Worm (Caenorhabditis elegans) whole organism, L4 larva: ENCODE data around the gene clec-52.
A peak's percentile ranks its signal among the peaks of the same experiment; 100 is the strongest.

ENCODE experiments used
- D1046.2 ChIP-seq: fragments of 200-800 bp; sonication (Bioruptor generic); IDR thresholded peaks from 2 replicates; pipeline ENCODE4 v1.3.6; 2022; ENCODE audit warnings: missing genetic modification characterization, missing compliant biosample characterization
- F10B5.3 ChIP-seq: sonication (generic microtip); optimal IDR thresholded peaks from 2 replicates; lab custom pipeline; 2016; ENCODE audit warnings: mild to moderate bottlenecking, missing genetic modification characterization, missing compliant biosample characterization
- F37D6.2 ChIP-seq: sonication (generic microtip); optimal IDR thresholded peaks from 2 replicates; lab custom pipeline; 2016; ENCODE audit warnings: mild to moderate bottlenecking, missing genetic modification characterization, missing compliant biosample characterization
- F49E8.2 ChIP-seq: sonication (generic microtip); optimal IDR thresholded peaks from 2 replicates; lab custom pipeline; 2016; ENCODE audit warnings: missing compliant biosample characterization, mild to moderate bottlenecking, missing genetic modification characterization, borderline replicate concordance
- T20F7.1 ChIP-seq: fragments of 200-800 bp; sonication (Bioruptor generic); optimal IDR thresholded peaks from 2 replicates; lab custom pipeline; 2018; ENCODE audit warnings: mild to moderate bottlenecking, missing genetic modification characterization, missing compliant biosample characterization
- T26A8.4 ChIP-seq: fragments of 200-800 bp; sonication (Bioruptor generic); IDR thresholded peaks from 2 replicates; pipeline ENCODE4 v1.3.6; 2022; ENCODE audit warnings: missing genetic modification characterization, missing compliant biosample characterization
- Y105C5A.15 ChIP-seq: fragments of 200-800 bp; sonication (Bioruptor generic); IDR thresholded peaks from 2 replicates; pipeline ENCODE4 v1.3.6; 2022; ENCODE audit warnings: missing genetic modification characterization, missing compliant biosample characterization
- Y48G9A.11 ChIP-seq: fragments of 200-800 bp; sonication (Bioruptor generic); IDR thresholded peaks from 2 replicates; pipeline ENCODE4 v1.3.6; 2022; ENCODE audit warnings: missing genetic modification reagents, missing genetic modification characterization, missing compliant biosample characterization
- aha-1 ChIP-seq: fragments of 150-350 bp; peaks from one replicate; lab custom pipeline; 2014; ENCODE audit warnings: missing biosample characterization, missing genetic modification characterization
- aly-2 ChIP-seq: sonication (generic microtip); optimal IDR thresholded peaks from 2 replicates; lab custom pipeline; 2018; ENCODE audit warnings: missing biosample characterization, missing genetic modification characterization
- ama-1 ChIP-seq: fragments of 150-350 bp; optimal IDR thresholded peaks from 2 replicates; lab custom pipeline; 2014; ENCODE audit warnings: inconsistent platforms, mixed read lengths
- arid-1 ChIP-seq: fragments of 200-800 bp; sonication (Bioruptor generic); conservative IDR thresholded peaks from 2 replicates; pipeline ENCODE4 v1.3.6; 2022; ENCODE audit warnings: missing genetic modification reagents, missing genetic modification characterization, missing compliant biosample characterization
- attf-4 ChIP-seq: sonication (generic microtip); optimal IDR thresholded peaks from 3 replicates; lab custom pipeline; 2017; ENCODE audit warnings: missing biosample characterization, missing genetic modification characterization
- ceh-28 ChIP-seq: fragments of 150-350 bp; optimal IDR thresholded peaks from 2 replicates; lab custom pipeline; 2014; ENCODE audit warnings: missing biosample characterization, missing genetic modification reagents, missing genetic modification characterization
- ceh-32 ChIP-seq: sonication (generic microtip); optimal IDR thresholded peaks from 2 replicates; lab custom pipeline; 2016; ENCODE audit warnings: mild to moderate bottlenecking, missing genetic modification characterization, missing compliant biosample characterization; ENCODE audit not compliant: poor library complexity
- ceh-44 ChIP-seq: fragments of 200-800 bp; sonication (Bioruptor generic); IDR thresholded peaks from 2 replicates; pipeline ENCODE4 v1.3.6; 2022; ENCODE audit warnings: missing genetic modification reagents, missing genetic modification characterization, missing compliant biosample characterization
- ceh-82 ChIP-seq: sonication (generic microtip); optimal IDR thresholded peaks from 2 replicates; lab custom pipeline; 2017; ENCODE audit warnings: missing biosample characterization, missing genetic modification characterization
- ctbp-1 ChIP-seq: fragments of 200-800 bp; sonication (Bioruptor generic); IDR thresholded peaks from 2 replicates; pipeline ENCODE4 v1.3.6; 2022; ENCODE audit warnings: missing genetic modification reagents, missing genetic modification characterization, missing compliant biosample characterization
- daf-16 ChIP-seq, 3 experiments: sonication (generic microtip); optimal IDR thresholded peaks; 2 replicates each; lab custom pipeline; 2016 to 2017; ENCODE audit warnings: missing genetic modification characterization in 3 of 3, missing genetic modification reagents in 3 of 3, mild to moderate bottlenecking in 2 of 3, missing compliant biosample characterization in 2 of 3, missing biosample characterization in 1 of 3, moderate library complexity in 1 of 3
- dmd-6 ChIP-seq: fragments of 200-800 bp; sonication (Bioruptor generic); IDR thresholded peaks from 2 replicates; pipeline ENCODE4 v1.3.6; 2022; ENCODE audit warnings: missing genetic modification reagents, missing genetic modification characterization, missing compliant biosample characterization
- dpl-1 ChIP-seq: fragments of 150-350 bp; optimal IDR thresholded peaks from 2 replicates; lab custom pipeline; 2014; ENCODE audit warnings: missing biosample characterization, missing genetic modification reagents, missing genetic modification characterization
- duxl-1 ChIP-seq: sonication (generic microtip); optimal IDR thresholded peaks from 2 replicates; lab custom pipeline; 2016; ENCODE audit warnings: mild to moderate bottlenecking, missing genetic modification characterization, moderate library complexity, missing compliant biosample characterization; ENCODE audit not compliant: poor library complexity
- egl-43 ChIP-seq: fragments of 200-800 bp; sonication (Bioruptor generic); IDR thresholded peaks from 2 replicates; pipeline ENCODE4 v1.3.6; 2022; ENCODE audit warnings: missing genetic modification reagents, missing genetic modification characterization, missing compliant biosample characterization
- fkh-10 ChIP-seq: fragments of 150-350 bp; optimal IDR thresholded peaks from 2 replicates; lab custom pipeline; 2014; ENCODE audit warnings: missing biosample characterization, missing genetic modification reagents, missing genetic modification characterization
- hif-1 ChIP-seq, 2 experiments: sonication (generic microtip); optimal IDR thresholded peaks; 2 replicates each; lab custom pipeline; 2016 to 2017; ENCODE audit warnings: missing compliant biosample characterization in 2 of 2, missing genetic modification characterization in 2 of 2, missing genetic modification reagents in 2 of 2, missing genotype in 2 of 2, mild to moderate bottlenecking in 1 of 2
- lim-7 ChIP-seq: fragments of 200-800 bp; sonication (Bioruptor generic); IDR thresholded peaks from 2 replicates; pipeline ENCODE4 v1.3.6; 2022; ENCODE audit warnings: missing genetic modification characterization, missing compliant biosample characterization
- lin-1 ChIP-seq: fragments of 200-800 bp; sonication (Bioruptor generic); IDR thresholded peaks from 2 replicates; pipeline ENCODE4 v1.3.6; 2022; ENCODE audit warnings: missing genetic modification reagents, missing genetic modification characterization, missing compliant biosample characterization
- lin-39 ChIP-seq: fragments of 150-350 bp; optimal IDR thresholded peaks from 2 replicates; lab custom pipeline; 2014; ENCODE audit warnings: missing biosample characterization, missing genetic modification reagents, missing genetic modification characterization
- lir-3 ChIP-seq: sonication (generic microtip); optimal IDR thresholded peaks from 2 replicates; lab custom pipeline; 2016; ENCODE audit warnings: mild to moderate bottlenecking, missing genetic modification characterization, missing compliant biosample characterization
- lsy-2 ChIP-seq, 2 experiments: fragments of 150-350 bp in 1 of 2; sonication (generic microtip) in 1 of 2; optimal IDR thresholded peaks; 2 replicates each; lab custom pipeline; 2014 to 2017; ENCODE audit warnings: missing biosample characterization in 2 of 2, missing genetic modification characterization in 2 of 2
- madf-5 ChIP-seq, 2 experiments: fragments of 200-800 bp; sonication (Bioruptor generic); IDR thresholded peaks; 2 replicates each; pipeline ENCODE4 v1.3.6; 2022; ENCODE audit warnings: missing compliant biosample characterization in 2 of 2, missing genetic modification characterization in 2 of 2
- mep-1 ChIP-seq: fragments of 150-350 bp; sonication (generic microtip); optimal IDR thresholded peaks from 3 replicates; lab custom pipeline; 2014; ENCODE audit warnings: missing biosample characterization, missing genetic modification characterization
- nhr-102 ChIP-seq: sonication (generic microtip); optimal IDR thresholded peaks from 2 replicates; lab custom pipeline; 2016; ENCODE audit warnings: mild to moderate bottlenecking, missing genetic modification characterization, moderate library complexity, missing compliant biosample characterization
- nhr-11 ChIP-seq: fragments of 150-350 bp; optimal IDR thresholded peaks from 2 replicates; lab custom pipeline; 2014; ENCODE audit warnings: missing biosample characterization, missing genetic modification characterization
- nhr-6 ChIP-seq: fragments of 150-350 bp; optimal IDR thresholded peaks from 2 replicates; lab custom pipeline; 2014; ENCODE audit warnings: missing biosample characterization, missing genetic modification characterization
- php-3 ChIP-seq: fragments of 200-800 bp; sonication (Bioruptor generic); IDR thresholded peaks from 2 replicates; pipeline ENCODE4 v1.3.6; 2022; ENCODE audit warnings: missing genetic modification reagents, missing genetic modification characterization, missing compliant biosample characterization
- rbr-2 ChIP-seq: sonication (generic microtip); optimal IDR thresholded peaks from 2 replicates; lab custom pipeline; 2016; ENCODE audit warnings: missing genotype, missing genetic modification characterization, missing compliant biosample characterization
- saeg-2 ChIP-seq: fragments of 200-800 bp; sonication (Bioruptor generic); IDR thresholded peaks from 2 replicates; pipeline ENCODE4 v1.3.6; 2022; ENCODE audit warnings: missing genetic modification reagents, missing genetic modification characterization, missing compliant biosample characterization
- sdz-12 ChIP-seq: fragments of 200-800 bp; sonication (Bioruptor generic); optimal IDR thresholded peaks from 2 replicates; lab custom pipeline; 2018; ENCODE audit warnings: mild to moderate bottlenecking, missing genetic modification characterization, missing compliant biosample characterization
- set-16 ChIP-seq: fragments of 200-800 bp; sonication (Bioruptor generic); IDR thresholded peaks from 2 replicates; pipeline ENCODE4 v1.3.6; 2022; ENCODE audit warnings: missing genetic modification reagents, missing genetic modification characterization, missing compliant biosample characterization
- spr-1 ChIP-seq: sonication (generic microtip); optimal IDR thresholded peaks from 2 replicates; lab custom pipeline; 2016; ENCODE audit warnings: mild to moderate bottlenecking, missing genetic modification characterization, missing compliant biosample characterization
- tag-97 ChIP-seq: fragments of 200-800 bp; sonication (Bioruptor generic); IDR thresholded peaks from 2 replicates; pipeline ENCODE4 v1.3.6; 2022; ENCODE audit warnings: missing genetic modification characterization, missing compliant biosample characterization
- tra-1 ChIP-seq: fragments of 200-800 bp; sonication (Bioruptor generic); IDR thresholded peaks from 2 replicates; pipeline ENCODE4 v1.3.6; 2022; ENCODE audit warnings: missing genetic modification reagents, missing genetic modification characterization, missing compliant biosample characterization
- unc-39 ChIP-seq: sonication (generic microtip); optimal IDR thresholded peaks from 2 replicates; lab custom pipeline; 2017; ENCODE audit warnings: missing biosample characterization, missing genetic modification characterization
- unc-62 ChIP-seq, 3 experiments: fragments of 150-350 bp in 1 of 3; sonication (generic microtip); optimal IDR thresholded peaks in 2 of 3; peaks in 1 of 3; 1 replicate in 1 of 3; 2 replicates in 2 of 3; lab custom pipeline; 2014 to 2017; ENCODE audit warnings: missing biosample characterization in 3 of 3, missing genetic modification characterization in 3 of 3, missing genetic modification reagents in 3 of 3, missing genotype in 1 of 3
- zfp-3 ChIP-seq: fragments of 200-800 bp; sonication (Bioruptor generic); conservative IDR thresholded peaks from 2 replicates; pipeline ENCODE4 v1.3.6; 2022; ENCODE audit warnings: missing genetic modification reagents, missing genetic modification characterization, missing compliant biosample characterization
- ztf-11 ChIP-seq: fragments of 150-350 bp; optimal IDR thresholded peaks from 2 replicates; lab custom pipeline; 2014; ENCODE audit warnings: missing biosample characterization, missing genetic modification characterization

The clec-52 gene

DNA sequence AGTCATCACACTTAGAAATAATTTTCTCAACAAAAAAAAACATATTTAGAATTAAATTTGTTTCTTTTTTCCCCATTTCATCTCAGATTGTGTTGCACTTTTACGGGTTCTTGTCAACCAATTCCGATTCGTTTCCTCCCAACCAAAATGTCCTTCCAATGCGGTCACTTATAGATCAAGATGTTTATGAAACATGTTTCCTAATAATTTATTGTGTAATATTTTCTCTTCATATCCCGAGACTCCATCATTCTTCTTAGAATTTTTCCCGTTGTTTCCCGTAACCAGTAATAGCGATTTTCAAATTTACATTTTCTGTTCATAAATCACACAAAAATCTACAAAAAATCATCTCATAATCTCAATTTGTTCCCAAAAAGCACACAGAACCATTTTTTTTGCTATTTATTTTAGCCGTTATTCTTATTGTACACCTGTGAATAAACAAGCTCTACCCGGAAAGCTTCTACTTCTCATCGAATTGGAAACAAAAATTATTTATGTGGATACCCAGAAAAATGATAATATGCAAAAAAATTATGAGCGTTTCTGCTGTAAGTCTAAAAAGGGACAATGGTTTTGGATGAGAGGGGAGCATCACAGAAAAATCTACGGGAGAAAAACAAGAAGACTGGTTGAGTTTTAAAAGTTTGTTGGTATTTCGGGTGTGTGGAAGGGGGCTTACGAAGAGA lies 20.0 kb upstream of the clec-52 start:
- no peak for TF ChIP-seq T26A8.4 (GFP tag; lab: Robert Waterston, UW)
- no peak for TF ChIP-seq madf-5 (GFP tag; IDR thresholded peaks at IDR 0.05; lab: Robert Waterston, UW)
- TF ChIP-seq F37D6.2 (tag; lab: Kevin White, UChicago), result no peak
- TF ChIP-seq ama-1 (lab: Kevin White, UChicago), result no peak
- TF ChIP-seq tra-1, result no peak
- no peak for TF ChIP-seq attf-4 (tag; lab: Kevin White, UChicago)
- TF ChIP-seq Y105C5A.15, result peak; percentile 7; the same call in 1 of the 2 replicates
- no peak for TF ChIP-seq duxl-1 (tag; lab: Kevin White, UChicago)
- no peak for TF ChIP-seq fkh-10
- peak; percentile 58 for TF ChIP-seq aha-1 (tag; lab: Kevin White, UChicago)
- TF ChIP-seq dmd-6 (GFP tag; lab: Robert Waterston, UW), result no peak
- TF ChIP-seq mep-1 (tag; lab: Kevin White, UChicago), result no peak
- no peak for TF ChIP-seq Y48G9A.11
- TF ChIP-seq sdz-12 (GFP tag; lab: Kevin White, UChicago), result no peak
- no peak for TF ChIP-seq ceh-44 (GFP tag; lab: Robert Waterston, UW)
- TF ChIP-seq lin-39 (tag; lab: Kevin White, UChicago), result no peak
- TF ChIP-seq unc-62 (GFP tag; optimal IDR thresholded peaks at IDR 0.05 in 1 of 2; lab: Kevin White, UChicago), result peak in 1 of 2 experiments; percentile 98
- no peak for TF ChIP-seq unc-62 (tag; optimal IDR thresholded peaks at IDR 0.05; lab: Kevin White, UChicago)
- TF ChIP-seq F49E8.2 (tag; lab: Kevin White, UChicago), result no peak
- no peak for TF ChIP-seq tag-97 (GFP tag; lab: Robert Waterston, UW)
- TF ChIP-seq ceh-28 (tag; lab: Kevin White, UChicago), result no peak
- 0 out of 2 replicates have a peak, but pooled peaks have one; percentile 17 for TF ChIP-seq arid-1 (GFP tag; lab: Robert Waterston, UW)

DNA sequence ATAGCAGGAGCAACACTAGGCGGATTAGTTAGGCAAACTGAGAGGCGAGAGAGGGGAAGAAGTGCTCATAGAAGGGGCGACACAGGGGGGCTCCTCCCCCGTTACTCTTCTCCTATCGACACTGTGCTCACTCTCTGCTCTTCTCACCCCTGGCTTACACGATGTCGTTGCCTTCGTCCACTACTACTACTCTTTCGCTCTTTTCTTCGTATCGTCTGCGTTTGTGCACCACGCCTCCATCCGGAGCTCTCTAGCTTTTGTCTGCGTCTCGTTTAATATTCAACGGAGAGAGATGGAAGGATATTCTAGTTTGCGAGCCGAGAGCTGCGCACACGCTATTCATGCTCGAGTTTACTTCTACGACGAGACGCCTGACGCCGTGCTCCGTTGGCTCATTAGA lies 14.8 kb upstream of the clec-52 start:
- peak; percentile 61; the same call in 1 of the 2 replicates for TF ChIP-seq egl-43 (GFP tag; lab: Robert Waterston, UW)
- peak; percentile 58 for TF ChIP-seq mep-1 (tag; lab: Kevin White, UChicago)
- no peak for TF ChIP-seq lin-1
- no peak for TF ChIP-seq ceh-82 (tag; lab: Kevin White, UChicago)
- no peak for TF ChIP-seq nhr-102
- peak; percentile 35; the same call in 1 of the 2 replicates for TF ChIP-seq ctbp-1
- TF ChIP-seq aly-2 (tag; lab: Kevin White, UChicago), result no peak
- TF ChIP-seq hif-1 (tag; optimal IDR thresholded peaks at IDR 0.05; lab: Kevin White, UChicago), result no peak
- TF ChIP-seq php-3 (GFP tag; lab: Robert Waterston, UW), result no peak
- no peak for TF ChIP-seq ceh-32 (tag; lab: Kevin White, UChicago)
- TF ChIP-seq lin-39 (tag; lab: Kevin White, UChicago), result no peak
- no peak for TF ChIP-seq lir-3
- TF ChIP-seq T20F7.1 (GFP tag; lab: Kevin White, UChicago), result no peak
- TF ChIP-seq aha-1 (tag; lab: Kevin White, UChicago), result peak; percentile 98
- TF ChIP-seq madf-5 (GFP tag; IDR thresholded peaks at IDR 0.05; lab: Robert Waterston, UW), result no peak
- peak; percentile 44; the same call in 1 of the 2 replicates for TF ChIP-seq set-16 (GFP tag; lab: Robert Waterston, UW)
- no peak for TF ChIP-seq zfp-3
- no peak for TF ChIP-seq D1046.2
- TF ChIP-seq daf-16 (GFP tag; optimal IDR thresholded peaks at IDR 0.05; lab: Kevin White, UChicago), result no peak
- no peak for TF ChIP-seq daf-16 (tag; optimal IDR thresholded peaks at IDR 0.05; lab: Kevin White, UChicago)
- no peak for TF ChIP-seq ama-1 (lab: Kevin White, UChicago)
- TF ChIP-seq saeg-2 (GFP tag; lab: Robert Waterston, UW), result no peak
- TF ChIP-seq nhr-6 (tag; lab: Kevin White, UChicago), result no peak
- TF ChIP-seq spr-1 (tag; lab: Kevin White, UChicago), result no peak
- peak; percentile 75 for TF ChIP-seq rbr-2 (tag; lab: Kevin White, UChicago)
- TF ChIP-seq ceh-44 (GFP tag; lab: Robert Waterston, UW), result 0 out of 2 replicates have a peak, but pooled peaks have one; percentile 42
- peak; percentile 71 for TF ChIP-seq nhr-11 (tag; lab: Kevin White, UChicago)
- no peak for TF ChIP-seq unc-62 (GFP tag; optimal IDR thresholded peaks at IDR 0.05 in 1 of 2; lab: Kevin White, UChicago)
- no peak for TF ChIP-seq unc-62 (tag; optimal IDR thresholded peaks at IDR 0.05; lab: Kevin White, UChicago)
- no peak for TF ChIP-seq lim-7 (GFP tag; lab: Robert Waterston, UW)
- TF ChIP-seq unc-39, result no peak
- TF ChIP-seq T26A8.4 (GFP tag; lab: Robert Waterston, UW), result no peak
- peak in 1 of 2 experiments; percentile 49 for TF ChIP-seq lsy-2 (tag; optimal IDR thresholded peaks at IDR 0.05; lab: Kevin White, UChicago)
- no peak for TF ChIP-seq F10B5.3 (tag; lab: Kevin White, UChicago)
- TF ChIP-seq ztf-11 (tag; lab: Kevin White, UChicago), result no peak
- TF ChIP-seq dpl-1 (GFP tag; lab: Kevin White, UChicago), result no peak
